Worm (Caenorhabditis elegans) whole organism, midembryonic: ENCODE results near the gene dsh-1.

Source experiments
- T22C8.4 ChIP-seq: fragments of 200-800 bp; sonication (Bioruptor generic); IDR thresholded peaks from 2 replicates; pipeline ENCODE4 v1.3.6; 2022; ENCODE audit warnings: missing genetic modification characterization, missing compliant biosample characterization
- cog-1 ChIP-seq: sonication (generic microtip); optimal IDR thresholded peaks from 2 replicates; lab custom pipeline; 2016; ENCODE audit warnings: missing genetic modification characterization, missing compliant biosample characterization
- flt-1 ChIP-seq: fragments of 200-800 bp; sonication (Bioruptor generic); IDR thresholded peaks from 2 replicates; pipeline ENCODE4 v1.3.6; 2022; ENCODE audit warnings: missing genetic modification characterization, missing compliant biosample characterization
- klf-2 ChIP-seq: fragments of 200-800 bp; sonication (Bioruptor generic); conservative IDR thresholded peaks from 2 replicates; pipeline ENCODE4 v1.3.6; 2022; ENCODE audit warnings: missing genetic modification reagents, missing genetic modification characterization, missing compliant biosample characterization
- med-1 ChIP-seq: sonication (generic microtip); optimal IDR thresholded peaks from 2 replicates; lab custom pipeline; 2017; ENCODE audit warnings: missing genetic modification characterization, mild to moderate bottlenecking, missing compliant biosample characterization, antibody characterized with exemption, missing genetic modification reagents; ENCODE audit not compliant: insufficient read depth
- ref-1 ChIP-seq: fragments of 200-800 bp; sonication (Bioruptor generic); conservative IDR thresholded peaks from 2 replicates; pipeline ENCODE4 v1.3.6; 2022; ENCODE audit warnings: missing genetic modification reagents, missing genetic modification characterization, missing compliant biosample characterization
- tab-1 ChIP-seq: fragments of 200-800 bp; sonication (Bioruptor generic); IDR thresholded peaks from 2 replicates; pipeline ENCODE4 v1.3.6; 2022; ENCODE audit warnings: missing genetic modification characterization, missing compliant biosample characterization
- ztf-23 ChIP-seq: fragments of 200-800 bp; sonication (Bioruptor generic); IDR thresholded peaks from 2 replicates; pipeline ENCODE4 v1.3.6; 2022; ENCODE audit warnings: missing genetic modification reagents, missing genetic modification characterization, missing compliant biosample characterization
- ztf-29 ChIP-seq: fragments of 200-800 bp; sonication (Bioruptor generic); IDR thresholded peaks from 2 replicates; pipeline ENCODE4 v1.3.6; 2022; ENCODE audit warnings: missing genetic modification reagents, missing genetic modification characterization, missing compliant biosample characterization

dsh-1 gene

ce11 chrII:5191766-5192165 lies 33.4 kb downstream of the dsh-1 start:
- no peak for TF ChIP-seq klf-2 (GFP tag; lab: Robert Waterston, UW)
- TF ChIP-seq tab-1 (GFP tag; lab: Robert Waterston, UW): no peak
- no peak for TF ChIP-seq med-1 (GFP tag; lab: Kevin White, UChicago)
- no peak for TF ChIP-seq ref-1 (GFP tag; lab: Robert Waterston, UW)
- no peak for TF ChIP-seq ztf-29 (GFP tag; lab: Robert Waterston, UW)
- no peak for TF ChIP-seq flt-1 (GFP tag; lab: Robert Waterston, UW)
- TF ChIP-seq cog-1 (tag; lab: Kevin White, UChicago): no peak
- TF ChIP-seq T22C8.4 (GFP tag; lab: Robert Waterston, UW): no peak

- TF ChIP-seq tab-1 (GFP tag; lab: Robert Waterston, UW) (no peak), klf-2 (GFP tag; lab: Robert Waterston, UW) (no peak), ztf-29 (GFP tag; lab: Robert Waterston, UW) (no peak), ztf-23 (GFP tag; lab: Robert Waterston, UW) (no peak), cog-1 (tag; lab: Kevin White, UChicago) (no peak), flt-1 (GFP tag; lab: Robert Waterston, UW) (no peak), med-1 (GFP tag; lab: Kevin White, UChicago) (no peak), T22C8.4 (GFP tag; lab: Robert Waterston, UW) (no peak), ref-1 (GFP tag; lab: Robert Waterston, UW) (no peak)
Measured at ce11 chrII:5187934-5188333, 37.2 kb downstream of the dsh-1 start.

- TF ChIP-seq T22C8.4 (GFP tag; lab: Robert Waterston, UW) (no peak), ref-1 (GFP tag; lab: Robert Waterston, UW) (no peak), ztf-23 (GFP tag; lab: Robert Waterston, UW) (no peak), tab-1 (GFP tag; lab: Robert Waterston, UW) (no peak), med-1 (GFP tag; lab: Kevin White, UChicago) (no peak), cog-1 (tag; lab: Kevin White, UChicago) (no peak), ztf-29 (GFP tag; lab: Robert Waterston, UW) (no peak)
Measured at ce11 chrII:5187469-5187868, 37.7 kb downstream of the dsh-1 start, which contains the start of gene crh-2. crh-2 (minus strand) TSS chrII:5187569.

ce11 chrII:5186870-5187269 lies 38.3 kb downstream of the dsh-1 start:
- TF ChIP-seq cog-1 (tag; lab: Kevin White, UChicago) (no peak), flt-1 (GFP tag; lab: Robert Waterston, UW) (no peak), T22C8.4 (GFP tag; lab: Robert Waterston, UW) (no peak), tab-1 (GFP tag; lab: Robert Waterston, UW) (no peak), klf-2 (GFP tag; lab: Robert Waterston, UW) (no peak), ztf-29 (GFP tag; lab: Robert Waterston, UW) (no peak), ztf-23 (GFP tag; lab: Robert Waterston, UW) (no peak), med-1 (GFP tag; lab: Kevin White, UChicago) (no peak)

ce11 chrII:5185955-5186539 lies 39.1 kb downstream of the dsh-1 start:
- TF ChIP-seq ref-1 (GFP tag; lab: Robert Waterston, UW) (no peak), tab-1 (GFP tag; lab: Robert Waterston, UW) (no peak), med-1 (GFP tag; lab: Kevin White, UChicago) (no peak), flt-1 (GFP tag; lab: Robert Waterston, UW) (no peak), cog-1 (tag; lab: Kevin White, UChicago) (no peak), ztf-29 (GFP tag; lab: Robert Waterston, UW) (no peak), klf-2 (GFP tag; lab: Robert Waterston, UW) (no peak), T22C8.4 (GFP tag; lab: Robert Waterston, UW) (no peak), ztf-23 (GFP tag; lab: Robert Waterston, UW) (no peak)

- no peak for TF ChIP-seq T22C8.4 (GFP tag; lab: Robert Waterston, UW)
- no peak for TF ChIP-seq ztf-29 (GFP tag; lab: Robert Waterston, UW)
- TF ChIP-seq ztf-23 (GFP tag; lab: Robert Waterston, UW): no peak
- no peak for TF ChIP-seq flt-1 (GFP tag; lab: Robert Waterston, UW)
- TF ChIP-seq med-1 (GFP tag; lab: Kevin White, UChicago): no peak
- no peak for TF ChIP-seq cog-1 (tag; lab: Kevin White, UChicago)
- TF ChIP-seq tab-1 (GFP tag; lab: Robert Waterston, UW): no peak
- TF ChIP-seq ref-1 (GFP tag; lab: Robert Waterston, UW): no peak
- TF ChIP-seq klf-2 (GFP tag; lab: Robert Waterston, UW): no peak
Measured at ce11 chrII:5184661-5185545, 40.3 kb downstream of the dsh-1 start.

ce11 chrII:5183207-5183606 lies 42.0 kb downstream of the dsh-1 start:
- TF ChIP-seq T22C8.4 (GFP tag; lab: Robert Waterston, UW): no peak
- TF ChIP-seq cog-1 (tag; lab: Kevin White, UChicago): no peak
- no peak for TF ChIP-seq ztf-23 (GFP tag; lab: Robert Waterston, UW)
- TF ChIP-seq ztf-29 (GFP tag; lab: Robert Waterston, UW): no peak
- no peak for TF ChIP-seq klf-2 (GFP tag; lab: Robert Waterston, UW)
- TF ChIP-seq med-1 (GFP tag; lab: Kevin White, UChicago): no peak
- no peak for TF ChIP-seq tab-1 (GFP tag; lab: Robert Waterston, UW)
- TF ChIP-seq flt-1 (GFP tag; lab: Robert Waterston, UW): no peak

- no peak for TF ChIP-seq cog-1 (tag; lab: Kevin White, UChicago)
Measured at ce11 chrII:5182451-5182850, 42.7 kb downstream of the dsh-1 start.
